Fruit fly (Drosophila melanogaster): ENCODE results near the gene CG17896.

The CG17896 gene

DNA sequence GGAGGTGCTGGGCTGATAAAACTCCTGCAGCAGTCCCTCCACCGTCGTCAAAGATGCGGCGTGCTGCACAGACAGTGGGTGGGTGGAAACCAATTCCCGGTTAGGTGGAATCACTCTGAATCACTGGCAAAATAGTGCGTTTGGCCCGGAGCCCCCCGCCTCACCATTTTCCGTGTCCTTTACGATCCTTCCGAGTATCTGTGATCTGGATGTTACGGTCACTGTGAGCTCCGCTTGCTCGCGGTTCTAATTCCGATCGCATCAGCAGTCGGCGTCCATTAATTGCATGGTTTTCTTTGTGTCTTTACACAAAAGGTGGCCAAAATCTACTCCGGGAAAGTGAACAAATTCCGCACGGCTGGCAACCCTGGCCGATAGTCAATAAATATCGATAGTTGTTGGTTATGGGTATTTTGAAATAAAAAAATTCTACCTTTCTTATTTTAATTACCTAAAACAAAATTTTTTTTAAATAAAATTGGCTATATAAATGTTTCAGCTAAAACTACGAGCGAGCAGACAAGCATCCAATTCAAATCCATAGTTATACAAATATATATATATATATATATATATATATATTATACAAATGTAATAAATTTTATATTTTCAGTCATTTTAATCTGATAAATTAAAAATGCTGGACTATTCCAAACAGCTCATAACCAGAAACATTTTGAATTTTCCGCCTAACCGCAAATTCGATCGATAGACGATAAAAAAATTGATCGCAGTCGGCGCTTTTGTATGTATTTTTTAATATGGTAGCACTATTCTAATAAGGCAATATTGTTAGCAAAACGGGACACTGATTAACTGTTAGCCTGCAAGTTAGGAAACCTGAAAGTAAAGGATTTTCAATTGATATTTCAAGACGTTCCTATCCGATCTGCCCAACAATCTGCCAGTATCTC, 16.8 kb downstream of the CG17896 start, which contains the start of the genes ebo and CG13373:
ebo (minus strand) TSS at position 350 of the 914 bp plus-strand sequence.
CG13373 (plus strand) TSS at position 755 of the 914 bp plus-strand sequence.
- TF ChIP-seq CG13123 (GFP tag; optimal IDR thresholded peaks at IDR 0.05) (no peak), CG14860 (GFP tag; IDR thresholded peaks at IDR 0.05; ENCODE audit: partially characterized antibody) (peak; percentile 19; the same call in 2 of the 3 replicates), row (GFP tag; IDR thresholded peaks at IDR 0.05) (peak; percentile 65), al (GFP tag; IDR thresholded peaks at IDR 0.05) (0 out of 2 replicates have a peak, but pooled peaks have one; percentile 17), nau (GFP tag; optimal IDR thresholded peaks at IDR 0.05) (no peak), gcm (GFP tag; optimal IDR thresholded peaks at IDR 0.05) (no peak), NfI (GFP tag; optimal IDR thresholded peaks at IDR 0.05) (no peak), slp2 (GFP tag; optimal IDR thresholded peaks at IDR 0.05) (no peak), Rfx (GFP tag; IDR thresholded peaks at IDR 0.05) (peak; percentile 70), CG1647 (GFP tag; optimal IDR thresholded peaks at IDR 0.05) (no peak), repo (GFP tag; optimal IDR thresholded peaks at IDR 0.05) (no peak), Fer2 (tag; optimal IDR thresholded peaks at IDR 0.05) (no peak), CG11504 (tag; optimal IDR thresholded peaks at IDR 0.05) (no peak), tna (GFP tag; IDR thresholded peaks at IDR 0.05; ENCODE audit: partially characterized antibody) (no peak), schlank (tag; optimal IDR thresholded peaks at IDR 0.05) (no peak), lmd (GFP tag; IDR thresholded peaks at IDR 0.05) (peak; percentile 28; the same call in 1 of the 2 replicates), CG15601 (tag; optimal IDR thresholded peaks at IDR 0.05) (peak; percentile 15), peb (GFP tag; IDR thresholded peaks at IDR 0.05) (no peak), corto (GFP tag; optimal IDR thresholded peaks at IDR 0.05) (no peak), bcd (GFP tag; optimal IDR thresholded peaks at IDR 0.05) (no peak), lola (GFP tag; optimal IDR thresholded peaks at IDR 0.05) (no peak), CG9876 (GFP tag; optimal IDR thresholded peaks at IDR 0.05) (no peak), ttk (GFP tag; IDR thresholded peaks at IDR 0.05) (no peak), B-H1 (GFP tag; IDR thresholded peaks at IDR 0.05) (no peak), CG7928 (GFP tag; optimal IDR thresholded peaks at IDR 0.05) (no peak), Gug (GFP tag; IDR thresholded peaks at IDR 0.05) (no peak), Spps (tag; optimal IDR thresholded peaks at IDR 0.05) (no peak), croc (GFP tag; conservative IDR thresholded peaks at IDR 0.05) (no peak), BtbVII (GFP tag; optimal IDR thresholded peaks at IDR 0.05) (no peak), Hsf (GFP tag; optimal IDR thresholded peaks at IDR 0.05) (peak; percentile 8), CG15011 (GFP tag; optimal IDR thresholded peaks at IDR 0.05) (no peak), MTF-1 (GFP tag; optimal IDR thresholded peaks at IDR 0.05; ENCODE audit: borderline replicate concordance) (no peak), p53 (GFP tag; optimal IDR thresholded peaks at IDR 0.05) (no peak), Mes4 (GFP tag; optimal IDR thresholded peaks at IDR 0.05) (no peak), CTCF (GFP tag; optimal IDR thresholded peaks at IDR 0.05) (no peak), zen2 (GFP tag; IDR thresholded peaks at IDR 0.05; ENCODE audit: partially characterized antibody) (no peak; the same call in 2 of the 3 replicates), sr (GFP tag; IDR thresholded peaks at IDR 0.05) (no peak), Opbp (GFP tag; IDR thresholded peaks at IDR 0.05; ENCODE audit: partially characterized antibody) (peak; percentile 63; the same call in 2 of the 3 replicates), CG1529 (GFP tag; optimal IDR thresholded peaks at IDR 0.05) (no peak), Vsx1 (GFP tag; optimal IDR thresholded peaks at IDR 0.05) (no peak), CG9932 (GFP tag; IDR thresholded peaks at IDR 0.05) (peak; percentile 72), wek (GFP tag; optimal IDR thresholded peaks at IDR 0.05) (no peak), CG33213 (GFP tag; optimal IDR thresholded peaks at IDR 0.05) (no peak), D (optimal IDR thresholded peaks at IDR 0.05) (no peak), D (GFP tag; optimal IDR thresholded peaks at IDR 0.05) (no peak), unpg (GFP tag; optimal IDR thresholded peaks at IDR 0.05) (peak; percentile 56), CG7745 (tag; optimal IDR thresholded peaks at IDR 0.05) (no peak), pum (GFP tag; optimal IDR thresholded peaks at IDR 0.05) (no peak), CG12659 (GFP tag; optimal IDR thresholded peaks at IDR 0.05) (peak; percentile 3)

Measured in whole organism, embryonic.